Fruit fly (Drosophila melanogaster) whole organism, wandering third instar larva: ENCODE measurements around the gene alpha-PheRS.

Experiments
- Abd-B ChIP-seq: fragments of >200 bp; optimal IDR thresholded peaks from 2 replicates; lab custom pipeline; 2017; ENCODE audit warnings: missing biosample characterization, missing genetic modification characterization
- Dfd ChIP-seq: fragments of >200 bp; optimal IDR thresholded peaks from 2 replicates; lab custom pipeline; 2017; ENCODE audit warnings: missing biosample characterization, missing genetic modification characterization
- Dif ChIP-seq: fragments of 200-275, 200-300 bp; sonication (Bioruptor generic); optimal IDR thresholded peaks from 2 replicates; lab custom pipeline; 2018; ENCODE audit warnings: missing biosample characterization, missing genetic modification characterization; ENCODE audit not compliant: partially characterized antibody
- N ChIP-seq: fragments of >200 bp; optimal IDR thresholded peaks from 2 replicates; lab custom pipeline; 2018; ENCODE audit warnings: missing biosample characterization, missing external identifiers, missing genetic modification characterization
- br ChIP-seq: fragments of 200-800 bp; sonication (Bioruptor generic); optimal IDR thresholded peaks from 2 replicates; lab custom pipeline; 2016; ENCODE audit warnings: missing biosample characterization, missing genetic modification characterization
- brk ChIP-seq: fragments of 200-800 bp; sonication (Bioruptor generic); optimal IDR thresholded peaks from 2 replicates; lab custom pipeline; 2016; ENCODE audit warnings: missing biosample characterization, mild to moderate bottlenecking, missing genetic modification characterization
- dsf ChIP-seq: sonication (Bioruptor generic); optimal IDR thresholded peaks from 2 replicates; lab custom pipeline; 2016; ENCODE audit warnings: missing biosample characterization, missing genetic modification characterization, borderline replicate concordance
- tai ChIP-seq: sonication (Bioruptor generic); optimal IDR thresholded peaks from 2 replicates; lab custom pipeline; 2016; ENCODE audit warnings: missing biosample characterization, missing genetic modification characterization

- no peak for TF ChIP-seq br (GFP tag; lab: Kevin White, UChicago)
- TF ChIP-seq N (GFP tag; lab: Kevin White, UChicago) = no peak
- no peak for TF ChIP-seq tai (GFP tag; lab: Kevin White, UChicago)
- TF ChIP-seq Dfd = no peak
- no peak for TF ChIP-seq dsf
- no peak for TF ChIP-seq Dif
- TF ChIP-seq Abd-B (GFP tag; lab: Kevin White, UChicago) = no peak
- TF ChIP-seq brk (GFP tag; lab: Kevin White, UChicago) = no peak
Measured at dm6 chrX:8115343-8115676, 30.1 kb downstream of the alpha-PheRS start.
